Fruit fly (Drosophila melanogaster) whole organism, embryonic: ENCODE data around the gene mal.

Experiments
- ATbp ChIP-seq: fragments of 200-800 bp; sonication (Bioruptor generic); optimal IDR thresholded peaks from 2 replicates; lab custom pipeline; 2017; ENCODE audit warnings: missing biosample characterization, mild to moderate bottlenecking, missing genetic modification characterization, missing genetic modification reagents
- Ada2b ChIP-seq: fragments of 200-800 bp; sonication (Bioruptor generic); IDR thresholded peaks from 2 replicates; pipeline ENCODE4 v1.3.6; 2022; ENCODE audit warnings: missing biosample characterization, missing genetic modification characterization
- Aef1 ChIP-seq: fragments of 200-800 bp; sonication (Bioruptor generic); IDR thresholded peaks from 3 replicates; pipeline ENCODE4 v1.3.6; 2022; ENCODE audit warnings: missing biosample characterization, missing genetic modification characterization
- CG10543 ChIP-seq: fragments of 200-800 bp; sonication (Bioruptor generic); optimal IDR thresholded peaks from 3 replicates; lab custom pipeline; 2017; ENCODE audit warnings: missing biosample characterization, mild to moderate bottlenecking, missing genetic modification characterization, moderate library complexity
- CG11093 ChIP-seq: fragments of 200-800 bp; sonication (Bioruptor generic); IDR thresholded peaks from 3 replicates; pipeline ENCODE4 v1.3.6; 2022; ENCODE audit warnings: missing biosample characterization, missing genetic modification characterization
- CG11504 ChIP-seq: fragments of 200-800 bp; sonication (Bioruptor generic); optimal IDR thresholded peaks from 3 replicates; lab custom pipeline; 2019; ENCODE audit warnings: missing biosample characterization, mild to moderate bottlenecking, missing genetic modification characterization, moderate library complexity
- CG13424 ChIP-seq: fragments of 200-800 bp; sonication (Bioruptor generic); optimal IDR thresholded peaks from 2 replicates; lab custom pipeline; 2019; ENCODE audit warnings: missing biosample characterization, mild to moderate bottlenecking, missing genetic modification characterization, moderate library complexity
- CG13624 ChIP-seq: fragments of 200-800 bp; sonication (Bioruptor generic); optimal IDR thresholded peaks from 2 replicates; lab custom pipeline; 2016; ENCODE audit warnings: missing biosample characterization, missing genetic modification characterization
- CG16779 ChIP-seq: fragments of 200-800 bp; sonication (Bioruptor generic); IDR thresholded peaks from 2 replicates; pipeline ENCODE4 v1.3.6; 2022; ENCODE audit warnings: missing biosample characterization, missing genetic modification characterization
- CG16813 ChIP-seq: fragments of 200-800 bp; sonication (Bioruptor generic); IDR thresholded peaks from 3 replicates; pipeline ENCODE4 v1.3.6; 2022; ENCODE audit warnings: missing biosample characterization, missing genetic modification characterization; ENCODE audit not compliant: partially characterized antibody
- CG18011 ChIP-seq: fragments of 200-800 bp; sonication (Bioruptor generic); optimal IDR thresholded peaks from 2 replicates; lab custom pipeline; 2017; ENCODE audit warnings: missing biosample characterization, missing genetic modification characterization, mild to moderate bottlenecking, moderate library complexity, missing genotype
- CG18599 ChIP-seq: fragments of 200-800 bp; sonication (Bioruptor generic); optimal IDR thresholded peaks from 3 replicates; lab custom pipeline; 2017; ENCODE audit warnings: missing biosample characterization, missing genetic modification characterization, mild to moderate bottlenecking, moderate library complexity, missing genetic modification reagents
- CG2875 ChIP-seq: fragments of 200-800 bp; sonication (Bioruptor generic); optimal IDR thresholded peaks from 2 replicates; lab custom pipeline; 2017; ENCODE audit warnings: missing biosample characterization, mild to moderate bottlenecking, missing genetic modification characterization, missing genetic modification reagents
- CG31365 ChIP-seq: fragments of 200-800 bp; sonication (Bioruptor generic); optimal IDR thresholded peaks from 2 replicates; lab custom pipeline; 2018; ENCODE audit warnings: missing biosample characterization, mild to moderate bottlenecking, missing genetic modification characterization
- CG42726 ChIP-seq: fragments of 200-800 bp; sonication (Bioruptor generic); IDR thresholded peaks from 2 replicates; pipeline ENCODE4 v1.3.6; 2022; ENCODE audit warnings: missing biosample characterization, missing genetic modification characterization; ENCODE audit not compliant: partially characterized antibody
- CG4360 ChIP-seq: fragments of 200-800 bp; sonication (Bioruptor generic); IDR thresholded peaks from 2 replicates; pipeline ENCODE4 v1.3.6; 2022; ENCODE audit warnings: missing biosample characterization, missing genetic modification characterization
- CG5953 ChIP-seq: fragments of 200-800 bp; sonication (Bioruptor generic); IDR thresholded peaks from 2 replicates; pipeline ENCODE4 v1.3.6; 2022; ENCODE audit warnings: missing biosample characterization, missing genetic modification characterization
- CG6254 ChIP-seq: fragments of 200-800 bp; sonication (Bioruptor generic); optimal IDR thresholded peaks from 3 replicates; lab custom pipeline; 2017; ENCODE audit warnings: mild to moderate bottlenecking, missing biosample characterization, missing genetic modification reagents, missing genetic modification characterization
- CG6654 ChIP-seq: fragments of 200-800 bp; sonication (Bioruptor generic); optimal IDR thresholded peaks from 2 replicates; lab custom pipeline; 2017; ENCODE audit warnings: missing biosample characterization, mild to moderate bottlenecking, missing genetic modification characterization
- CG7357 ChIP-seq: fragments of 200-800 bp; sonication (Bioruptor generic); IDR thresholded peaks from 3 replicates; pipeline ENCODE4 v1.3.6; 2022; ENCODE audit warnings: missing biosample characterization, missing genetic modification characterization
- CG7372 ChIP-seq: fragments of 200-800 bp; sonication (Bioruptor generic); IDR thresholded peaks from 2 replicates; pipeline ENCODE4 v1.3.6; 2022; ENCODE audit warnings: missing biosample characterization, missing genetic modification characterization
- CG8359 ChIP-seq: fragments of 200-800 bp; sonication (Bioruptor generic); optimal IDR thresholded peaks from 2 replicates; lab custom pipeline; 2017; ENCODE audit warnings: missing biosample characterization, mild to moderate bottlenecking, missing genetic modification characterization, borderline replicate concordance
- Camta ChIP-seq: fragments of 200-800 bp; sonication (Bioruptor generic); optimal IDR thresholded peaks from 2 replicates; lab custom pipeline; 2016; ENCODE audit warnings: missing biosample characterization, missing genetic modification characterization
- CrebB ChIP-seq: fragments of 200-800 bp; sonication (Bioruptor generic); optimal IDR thresholded peaks from 3 replicates; lab custom pipeline; 2018; ENCODE audit warnings: missing biosample characterization, mild to moderate bottlenecking, missing genetic modification characterization
- Dad ChIP-seq: fragments of 200-800 bp; sonication (Bioruptor generic); optimal IDR thresholded peaks from 3 replicates; lab custom pipeline; 2016; ENCODE audit warnings: missing biosample characterization, missing genetic modification characterization
- Doc3 ChIP-seq: fragments of 200-800 bp; sonication (Bioruptor generic); IDR thresholded peaks from 3 replicates; pipeline ENCODE4 v1.3.6; 2022; ENCODE audit warnings: missing biosample characterization, missing genetic modification characterization; ENCODE audit not compliant: partially characterized antibody
- Fer2 ChIP-seq: fragments of 200-800 bp; sonication (Bioruptor generic); optimal IDR thresholded peaks from 2 replicates; lab custom pipeline; 2018; ENCODE audit warnings: missing biosample characterization, mild to moderate bottlenecking, missing genetic modification characterization, moderate library complexity
- Hey ChIP-seq: fragments of 200-800 bp; sonication (Bioruptor generic); optimal IDR thresholded peaks from 3 replicates; lab custom pipeline; 2018; ENCODE audit warnings: missing biosample characterization, mild to moderate bottlenecking, missing genetic modification characterization
- Hmr ChIP-seq: fragments of 200-800 bp; sonication (Bioruptor generic); optimal IDR thresholded peaks from 3 replicates; lab custom pipeline; 2017; ENCODE audit warnings: mild to moderate bottlenecking, missing biosample characterization, missing genetic modification reagents, missing genetic modification characterization
- Hr51 ChIP-seq, 2 experiments: fragments of 200-800 bp; sonication (Bioruptor generic); optimal IDR thresholded peaks; 2 replicates in 1 of 2; 3 replicates in 1 of 2; lab custom pipeline; 2016 to 2018; ENCODE audit warnings: missing biosample characterization in 2 of 2, missing genetic modification characterization in 2 of 2, mild to moderate bottlenecking in 1 of 2, moderate library complexity in 1 of 2
- Lhr ChIP-seq: fragments of 200-800 bp; sonication (Bioruptor generic); optimal IDR thresholded peaks from 3 replicates; lab custom pipeline; 2017; ENCODE audit warnings: mild to moderate bottlenecking, missing biosample characterization, missing genetic modification reagents, missing genetic modification characterization
- Lim3 ChIP-seq: fragments of 200-800 bp; sonication (Bioruptor generic); IDR thresholded peaks from 2 replicates; pipeline ENCODE4 v1.3.6; 2022; ENCODE audit warnings: missing biosample characterization, missing genetic modification characterization
- Scr ChIP-seq: fragments of 200-800 bp; sonication (Bioruptor generic); IDR thresholded peaks from 2 replicates; pipeline ENCODE4 v1.3.6; 2022; ENCODE audit warnings: missing biosample characterization, missing genetic modification characterization; ENCODE audit not compliant: partially characterized antibody
- Taf1 ChIP-seq: fragments of 200-800 bp; sonication (Bioruptor generic); IDR thresholded peaks from 2 replicates; pipeline ENCODE4 v1.3.6; 2022; ENCODE audit warnings: missing biosample characterization, missing genetic modification characterization
- al ChIP-seq: fragments of 200-800 bp; sonication (Bioruptor generic); IDR thresholded peaks from 2 replicates; pipeline ENCODE4 v1.3.6; 2022; ENCODE audit warnings: missing biosample characterization, missing genetic modification characterization
- en ChIP-seq: fragments of 200-800 bp; sonication (Bioruptor generic); optimal IDR thresholded peaks from 2 replicates; lab custom pipeline; 2016; ENCODE audit warnings: missing biosample characterization, missing genetic modification characterization
- fd64A ChIP-seq: fragments of 200-800 bp; sonication (Bioruptor generic); optimal IDR thresholded peaks from 3 replicates; lab custom pipeline; 2018; ENCODE audit warnings: missing biosample characterization, mild to moderate bottlenecking, missing genetic modification characterization
- grn ChIP-seq: fragments of 200-800 bp; sonication (Bioruptor generic); optimal IDR thresholded peaks from 3 replicates; lab custom pipeline; 2017; ENCODE audit warnings: missing biosample characterization, missing genetic modification characterization
- ind ChIP-seq: fragments of 200-800 bp; sonication (Bioruptor generic); optimal IDR thresholded peaks from 3 replicates; lab custom pipeline; 2016; ENCODE audit warnings: missing biosample characterization, missing genetic modification characterization
- klu ChIP-seq: fragments of 200-800 bp; sonication (Bioruptor generic); IDR thresholded peaks from 2 replicates; pipeline ENCODE4 v1.3.6; 2022; ENCODE audit warnings: missing biosample characterization, missing genetic modification characterization
- kni ChIP-seq: fragments of 200-800 bp; sonication (Bioruptor generic); optimal IDR thresholded peaks from 3 replicates; lab custom pipeline; 2017; ENCODE audit warnings: mild to moderate bottlenecking, missing biosample characterization, missing genetic modification reagents, missing genetic modification characterization
- lilli ChIP-seq: fragments of 200-800 bp; sonication (Bioruptor generic); optimal IDR thresholded peaks from 3 replicates; lab custom pipeline; 2016; ENCODE audit warnings: missing biosample characterization, missing genetic modification characterization
- mam ChIP-seq: fragments of 200-800 bp; sonication (Bioruptor generic); optimal IDR thresholded peaks from 3 replicates; lab custom pipeline; 2016; ENCODE audit warnings: missing biosample characterization, missing genetic modification characterization
- nerfin-1 ChIP-seq: fragments of 200-800 bp; sonication (Bioruptor generic); optimal IDR thresholded peaks from 3 replicates; lab custom pipeline; 2019; ENCODE audit warnings: missing biosample characterization, mild to moderate bottlenecking, missing genetic modification characterization, moderate library complexity
- odd ChIP-seq: fragments of 200-800 bp; sonication (Bioruptor generic); optimal IDR thresholded peaks from 2 replicates; lab custom pipeline; 2017; ENCODE audit warnings: missing biosample characterization, mild to moderate bottlenecking, missing genetic modification characterization
- run ChIP-seq: fragments of 200-800 bp; sonication (Bioruptor generic); optimal IDR thresholded peaks from 3 replicates; lab custom pipeline; 2018; ENCODE audit warnings: missing biosample characterization, mild to moderate bottlenecking, missing genetic modification characterization
- salm ChIP-seq: fragments of 200-800 bp; sonication (Bioruptor generic); optimal IDR thresholded peaks from 2 replicates; lab custom pipeline; 2018; ENCODE audit warnings: missing biosample characterization, mild to moderate bottlenecking, missing genetic modification characterization
- seq ChIP-seq: fragments of 200-800 bp; sonication (Bioruptor generic); IDR thresholded peaks from 2 replicates; pipeline ENCODE4 v1.3.6; 2022; ENCODE audit warnings: missing biosample characterization, missing genetic modification characterization
- so ChIP-seq: fragments of 200-800 bp; sonication (Bioruptor generic); IDR thresholded peaks from 3 replicates; pipeline ENCODE4 v1.3.6; 2022; ENCODE audit warnings: missing biosample characterization, missing genetic modification characterization
- sug ChIP-seq: fragments of 200-800 bp; optimal IDR thresholded peaks from 2 replicates; lab custom pipeline; 2019; ENCODE audit warnings: missing biosample characterization, mild to moderate bottlenecking, missing genetic modification characterization, moderate library complexity

Gene mal

dm6 chrX:20447865-20448584, 18.6 kb downstream of the mal start (continued):
- no peak for TF ChIP-seq CG18011 (GFP tag; lab: Kevin White, UChicago)
- peak; percentile 61 for TF ChIP-seq CG18599 (GFP tag; lab: Kevin White, UChicago)
- TF ChIP-seq Fer2 (tag; lab: Kevin White, UChicago) = no peak
- no peak for TF ChIP-seq CG5953
- no peak for TF ChIP-seq Scr (GFP tag; lab: Robert Waterston, UW)
- TF ChIP-seq CG31365 (tag; lab: Kevin White, UChicago) = no peak
- no peak for TF ChIP-seq Lim3 (GFP tag; lab: Robert Waterston, UW)
- TF ChIP-seq sug (tag; lab: Kevin White, UChicago) = no peak
- TF ChIP-seq odd (GFP tag; lab: Kevin White, UChicago) = no peak
- TF ChIP-seq Lhr (GFP tag; lab: Kevin White, UChicago) = no peak
- TF ChIP-seq Hey = no peak
- no peak for TF ChIP-seq CG16813 (GFP tag; lab: Robert Waterston, UW)
- peak; percentile 8 for TF ChIP-seq CG10543 (GFP tag; lab: Kevin White, UChicago)
- peak; percentile 16 for TF ChIP-seq lilli (GFP tag; lab: Kevin White, UChicago)
- no peak for TF ChIP-seq CG6654
- no peak for TF ChIP-seq Taf1
- TF ChIP-seq CG11093 (GFP tag; lab: Robert Waterston, UW) = no peak
- no peak for TF ChIP-seq Dad (GFP tag; lab: Kevin White, UChicago)
- TF ChIP-seq Ada2b = no peak
- TF ChIP-seq CG6254 (GFP tag; lab: Kevin White, UChicago) = no peak
- TF ChIP-seq Hr51 (GFP tag; optimal IDR thresholded peaks at IDR 0.05; lab: Kevin White, UChicago) = peak in 1 of 2 experiments; percentile 26
- no peak for TF ChIP-seq nerfin-1 (tag; lab: Kevin White, UChicago)
- TF ChIP-seq CG13624 (GFP tag; lab: Kevin White, UChicago) = no peak
- no peak for TF ChIP-seq CG2875 (GFP tag; lab: Kevin White, UChicago)
- no peak for TF ChIP-seq CG4360 (GFP tag; lab: Robert Waterston, UW)
- TF ChIP-seq CG13424 = peak; percentile 18
- TF ChIP-seq ATbp = no peak
- no peak for TF ChIP-seq CG8359 (GFP tag; lab: Kevin White, UChicago)
- no peak for TF ChIP-seq CG42726 (GFP tag; lab: Robert Waterston, UW)
- no peak for TF ChIP-seq CrebB (tag; lab: Kevin White, UChicago)
- no peak for TF ChIP-seq Camta (GFP tag; lab: Kevin White, UChicago)
- TF ChIP-seq Doc3 = no peak
- TF ChIP-seq so (GFP tag; lab: Robert Waterston, UW) = no peak
- no peak for TF ChIP-seq salm (tag; lab: Kevin White, UChicago)
- no peak for TF ChIP-seq klu (GFP tag; lab: Robert Waterston, UW)
- TF ChIP-seq run = no peak
- TF ChIP-seq CG16779 = no peak
- no peak for TF ChIP-seq grn
- TF ChIP-seq mam (GFP tag; lab: Kevin White, UChicago) = no peak
- TF ChIP-seq Hmr (GFP tag; lab: Kevin White, UChicago) = peak; percentile 36
- TF ChIP-seq fd64A = no peak
- TF ChIP-seq seq (GFP tag; lab: Robert Waterston, UW) = no peak
- no peak for TF ChIP-seq kni
- TF ChIP-seq al (GFP tag; lab: Robert Waterston, UW) = no peak
- TF ChIP-seq CG7357 (GFP tag; lab: Robert Waterston, UW) = no peak
- TF ChIP-seq CG11504 (tag; lab: Kevin White, UChicago) = peak; percentile 14
- TF ChIP-seq en (GFP tag; lab: Kevin White, UChicago) = no peak
- no peak for TF ChIP-seq CG7372 (GFP tag; lab: Robert Waterston, UW)
- no peak for TF ChIP-seq Aef1
- peak; percentile 7 for TF ChIP-seq ind (GFP tag; lab: Kevin White, UChicago)
